Worm (Caenorhabditis elegans): ENCODE results near the gene srx-66.

The srx-66 gene

DNA sequence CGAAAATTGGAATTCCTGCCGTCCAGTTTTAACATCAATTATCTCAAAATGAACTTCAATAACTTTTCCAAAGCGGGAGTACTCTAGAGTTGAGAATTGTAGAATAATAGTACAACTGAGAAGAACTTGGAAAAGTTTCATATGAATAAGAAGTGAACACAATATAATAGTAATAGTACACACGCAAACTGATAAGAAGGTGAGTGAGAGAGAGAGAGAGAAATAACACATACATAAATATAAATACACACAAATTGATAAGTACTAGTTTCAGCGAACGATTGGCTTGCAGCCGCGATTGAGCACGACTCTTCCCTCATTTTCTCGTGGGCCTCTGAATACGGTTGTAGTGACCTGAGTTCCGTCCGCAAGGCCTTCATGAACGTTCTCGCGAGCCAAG is 30.3 kb upstream of the srx-66 start, which contains the start of gene C17E7.13:
Gene C17E7.13, minus strand, starts transcription at position 176 of the 400 bp plus-strand sequence.
- no peak for TF ChIP-seq ceh-91 (GFP tag; IDR thresholded peaks at IDR 0.05)
- TF ChIP-seq nhr-80 (tag; optimal IDR thresholded peaks at IDR 0.05), result peak; percentile 8

DNA sequence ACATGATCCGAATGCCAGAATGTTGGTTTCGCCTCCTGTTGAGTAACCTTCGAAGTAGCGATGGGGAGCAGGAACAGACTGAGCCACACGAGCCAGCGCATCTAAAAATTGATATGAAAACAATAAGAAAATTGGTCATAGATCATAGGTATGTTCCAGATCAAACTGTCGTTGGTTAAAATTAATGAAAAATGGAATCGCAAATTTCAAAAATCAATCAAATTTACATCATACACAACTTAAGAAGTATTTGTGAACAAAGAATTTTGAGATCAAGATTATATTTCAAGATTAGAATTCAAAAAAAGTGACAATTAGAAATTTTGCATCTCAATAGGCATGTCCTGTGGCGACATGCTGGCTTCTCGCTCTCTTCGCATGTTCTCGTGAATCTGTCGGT is 28.6 kb upstream of the srx-66 start, which contains the start of gene C17E7.9:
Gene C17E7.9, minus strand, starts transcription at position 101 of the 400 bp plus-strand sequence.
- TF ChIP-seq hsf-1 (GFP tag; IDR thresholded peaks at IDR 0.05), result no peak
- TF ChIP-seq zfh-2 (GFP tag; conservative IDR thresholded peaks at IDR 0.05), result no peak
- TF ChIP-seq hmg-1.2 (GFP tag; IDR thresholded peaks at IDR 0.05), result no peak
- TF ChIP-seq ceh-100 (GFP tag; IDR thresholded peaks at IDR 0.05), result no peak
- TF ChIP-seq ztf-26 (tag; optimal IDR thresholded peaks at IDR 0.05), result no peak
- TF ChIP-seq ceh-91 (GFP tag; IDR thresholded peaks at IDR 0.05), result no peak
- no peak for TF ChIP-seq die-1 (tag; optimal IDR thresholded peaks at IDR 0.05)
- no peak for TF ChIP-seq hrde-1 (tag; optimal IDR thresholded peaks at IDR 0.05; ENCODE audit: borderline replicate concordance)
- no peak for TF ChIP-seq F39B2.1 (GFP tag; IDR thresholded peaks at IDR 0.05)
- TF ChIP-seq F22D6.2 (tag; optimal IDR thresholded peaks at IDR 0.05), result no peak
- no peak for TF ChIP-seq egrh-3 (GFP tag; IDR thresholded peaks at IDR 0.05)
- no peak for TF ChIP-seq nfya-2 (GFP tag; IDR thresholded peaks at IDR 0.05)
- TF ChIP-seq egl-18 (GFP tag; IDR thresholded peaks at IDR 0.05), result no peak
- TF ChIP-seq ceh-58 (GFP tag; IDR thresholded peaks at IDR 0.05), result no peak
- TF ChIP-seq lin-35 (GFP tag; optimal IDR thresholded peaks at IDR 0.05), result no peak
- no peak for TF ChIP-seq F57A8.1 (GFP tag; optimal IDR thresholded peaks at IDR 0.05)

DNA sequence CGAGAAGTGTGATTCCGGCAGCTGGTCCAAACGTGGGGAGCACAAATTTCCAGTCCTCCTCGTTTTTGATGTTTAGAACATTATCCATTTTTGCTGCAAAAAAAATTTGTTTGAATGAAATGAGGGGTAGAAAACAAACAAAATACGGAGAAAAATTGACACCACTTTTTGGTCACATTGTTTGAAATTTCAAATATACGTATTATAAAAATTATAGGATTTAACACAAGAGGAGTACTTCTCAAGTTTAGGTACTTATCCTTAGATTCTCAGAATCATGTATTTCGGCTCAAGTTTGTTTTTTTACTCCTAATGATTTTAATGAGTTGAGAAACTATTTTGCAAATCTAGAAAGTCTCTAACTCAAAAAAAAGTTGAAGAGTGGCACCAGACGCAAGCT is 27.5 kb upstream of the srx-66 start, which contains the start of gene C17E7.12:
Gene C17E7.12, minus strand, starts transcription at position 101 of the 400 bp plus-strand sequence.
- TF ChIP-seq ztf-28 (GFP tag; IDR thresholded peaks at IDR 0.05) (no peak), dox-1 (GFP tag; IDR thresholded peaks at IDR 0.05) (no peak), hmg-20 (GFP tag; IDR thresholded peaks at IDR 0.05) (no peak), ekl-4 (GFP tag; IDR thresholded peaks at IDR 0.05) (no peak), ceh-58 (GFP tag; IDR thresholded peaks at IDR 0.05) (no peak), zfh-2 (GFP tag; conservative IDR thresholded peaks at IDR 0.05) (no peak), madf-8 (GFP tag; conservative IDR thresholded peaks at IDR 0.05) (no peak), akir-1 (GFP tag; optimal IDR thresholded peaks at IDR 0.05) (no peak), nhr-80 (tag; optimal IDR thresholded peaks at IDR 0.05) (no peak), lsl-1 (GFP tag; optimal IDR thresholded peaks at IDR 0.05) (no peak), ceh-91 (GFP tag; IDR thresholded peaks at IDR 0.05) (no peak), ceh-100 (GFP tag; IDR thresholded peaks at IDR 0.05) (no peak), fkh-3 (tag; optimal IDR thresholded peaks at IDR 0.05) (no peak), hlh-12 (tag; optimal IDR thresholded peaks at IDR 0.05) (no peak), Y53F4B.3 (GFP tag; IDR thresholded peaks at IDR 0.05) (no peak), F57A8.1 (GFP tag; optimal IDR thresholded peaks at IDR 0.05) (no peak)

DNA sequence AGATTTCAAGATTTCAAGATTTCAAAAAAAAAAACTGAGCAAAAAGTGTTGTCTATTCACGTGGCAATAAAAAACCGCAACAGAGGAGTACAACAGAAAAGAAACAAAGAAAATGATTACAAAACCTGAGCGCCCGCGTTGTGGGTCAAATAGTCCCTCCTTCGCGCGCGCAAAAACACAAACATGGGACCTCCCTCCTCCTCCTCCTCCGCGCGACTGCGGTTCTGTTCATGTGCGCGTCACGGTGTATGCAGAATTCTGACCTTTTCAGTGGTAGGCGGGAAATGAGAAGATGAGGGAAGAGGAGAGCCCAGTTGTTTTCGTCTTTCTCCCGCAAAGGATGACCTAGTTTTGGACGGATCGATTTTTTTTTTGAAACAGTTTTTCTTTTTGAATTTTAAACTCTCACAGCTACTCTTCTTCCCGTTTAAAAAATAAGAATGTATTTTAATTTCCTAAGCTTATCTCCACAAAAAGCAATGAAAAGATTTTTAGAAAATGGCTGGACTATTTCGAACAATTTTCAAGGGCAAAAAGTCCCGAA is 27.0 kb upstream of the srx-66 start, which contains the start of gene C17E7.4:
Gene C17E7.4, plus strand, starts transcription at position 494 of the 544 bp plus-strand sequence.
- TF ChIP-seq madf-10 (tag; optimal IDR thresholded peaks at IDR 0.05) (no peak), pbrm-1 (GFP tag; IDR thresholded peaks at IDR 0.05) (no peak), lsl-1 (GFP tag; optimal IDR thresholded peaks at IDR 0.05) (peak; percentile 9), D2030.7 (GFP tag; IDR thresholded peaks at IDR 0.05) (peak; percentile 47; the same call in 1 of the 2 replicates), egrh-3 (GFP tag; IDR thresholded peaks at IDR 0.05) (peak; percentile 70), fkh-3 (tag; optimal IDR thresholded peaks at IDR 0.05) (no peak), Y67H2A.10 (GFP tag; conservative IDR thresholded peaks at IDR 0.05) (no peak), efl-1 (GFP tag; optimal IDR thresholded peaks at IDR 0.05) (peak; percentile 89), let-607 (tag; optimal IDR thresholded peaks at IDR 0.05) (no peak), cebp-2 (GFP tag; IDR thresholded peaks at IDR 0.05) (no peak), dox-1 (GFP tag; IDR thresholded peaks at IDR 0.05) (peak; percentile 62; the same call in 1 of the 2 replicates), madf-6 (GFP tag; IDR thresholded peaks at IDR 0.05) (peak; percentile 88), dpl-1 (GFP tag; optimal IDR thresholded peaks at IDR 0.05) (peak; percentile 69), hmg-1.2 (GFP tag; IDR thresholded peaks at IDR 0.05) (peak; percentile 54; the same call in 1 of the 2 replicates), xnd-1 (tag; optimal IDR thresholded peaks at IDR 0.05) (peak; percentile 48), sea-2 (GFP tag; IDR thresholded peaks at IDR 0.05) (no peak), ceh-91 (GFP tag; IDR thresholded peaks at IDR 0.05) (peak; percentile 44; the same call in 1 of the 2 replicates), snpc-3.4 (tag; optimal IDR thresholded peaks at IDR 0.05) (peak; percentile 16), nfya-1 (tag; optimal IDR thresholded peaks at IDR 0.05; ENCODE audit: borderline replicate concordance, insufficient read depth) (no peak), madf-8 (GFP tag; conservative IDR thresholded peaks at IDR 0.05) (peak; percentile 72), Y56A3A.18 (GFP tag; IDR thresholded peaks at IDR 0.05) (no peak)

All from whole organism, young adult.